Fruit fly (Drosophila melanogaster): ENCODE results near the gene CG1552.

The CG1552 gene

dm6 chrX:11039788-11040187 is 13.6 kb downstream of the CG1552 start, which contains the start of gene vex:
Gene vex (minus strand): TSS chrX:11039901.
- TF ChIP-seq esn (GFP tag; optimal IDR thresholded peaks at IDR 0.05) = no peak
- TF ChIP-seq ss (GFP tag; optimal IDR thresholded peaks at IDR 0.05) = no peak
- TF ChIP-seq fd59A (GFP tag; optimal IDR thresholded peaks at IDR 0.05) = no peak
- TF ChIP-seq Lpt (GFP tag; optimal IDR thresholded peaks at IDR 0.05) = no peak
- no peak for TF ChIP-seq Eip78C (GFP tag)
- no peak for TF ChIP-seq CG32006 (GFP tag; optimal IDR thresholded peaks at IDR 0.05)
- no peak for TF ChIP-seq Hr38 (GFP tag; optimal IDR thresholded peaks at IDR 0.05)
- TF ChIP-seq achi (GFP tag; optimal IDR thresholded peaks at IDR 0.05) = no peak
- TF ChIP-seq Ets21C (GFP tag; optimal IDR thresholded peaks at IDR 0.05) = no peak
- no peak for TF ChIP-seq OdsH (GFP tag; optimal IDR thresholded peaks at IDR 0.05)
- no peak for TF ChIP-seq Eip93F (GFP tag; optimal IDR thresholded peaks at IDR 0.05)
- no peak for TF ChIP-seq topi (GFP tag; optimal IDR thresholded peaks at IDR 0.05)
- no peak for TF ChIP-seq CG11294 (GFP tag; IDR thresholded peaks at IDR 0.05)
- TF ChIP-seq spab (GFP tag; optimal IDR thresholded peaks at IDR 0.05) = no peak
- TF ChIP-seq pdm3 (GFP tag; optimal IDR thresholded peaks at IDR 0.05) = no peak
- no peak for TF ChIP-seq dac (GFP tag; optimal IDR thresholded peaks at IDR 0.05)
- TF ChIP-seq net (GFP tag; optimal IDR thresholded peaks at IDR 0.05) = no peak
- no peak for TF ChIP-seq cyc (GFP tag; optimal IDR thresholded peaks at IDR 0.05)
- no peak for TF ChIP-seq acj6 (GFP tag; optimal IDR thresholded peaks at IDR 0.05)
- TF ChIP-seq CG11762 (GFP tag; optimal IDR thresholded peaks at IDR 0.05; ENCODE audit: insufficient read depth) = no peak

All from whole organism, prepupa.